Fruit fly (Drosophila melanogaster): Measurements from ENCODE around the gene CG31937.

CG31937 gene

dm6 chr2L:1738054-1738453 is 8.4 kb downstream of the CG31937 start (continued):
- no peak for TF ChIP-seq slp2 (GFP tag; optimal IDR thresholded peaks at IDR 0.05)
- no peak for TF ChIP-seq hbn (GFP tag; IDR thresholded peaks at IDR 0.05; ENCODE audit: partially characterized antibody)
- TF ChIP-seq D (optimal IDR thresholded peaks at IDR 0.05), result no peak
- TF ChIP-seq D (GFP tag; optimal IDR thresholded peaks at IDR 0.05), result peak; percentile 25
- TF ChIP-seq aop (GFP tag; IDR thresholded peaks at IDR 0.05), result no peak
- no peak for TF ChIP-seq CG18476 (GFP tag; optimal IDR thresholded peaks at IDR 0.05)
- TF ChIP-seq CG13894 (tag; optimal IDR thresholded peaks at IDR 0.05), result no peak
- TF ChIP-seq CG10321 (GFP tag; IDR thresholded peaks at IDR 0.05), result no peak
- no peak for TF ChIP-seq ssp (GFP tag; IDR thresholded peaks at IDR 0.05)
- no peak for TF ChIP-seq pnt (GFP tag; optimal IDR thresholded peaks at IDR 0.05)
- no peak for TF ChIP-seq CG4404 (GFP tag; IDR thresholded peaks at IDR 0.05)
- peak; percentile 59 for TF ChIP-seq sd (tag; optimal IDR thresholded peaks at IDR 0.05)
- TF ChIP-seq CG3407 (GFP tag; optimal IDR thresholded peaks at IDR 0.05), result peak; percentile 31
- TF ChIP-seq CG4730 (GFP tag; IDR thresholded peaks at IDR 0.05), result no peak
- no peak for TF ChIP-seq Trl (optimal IDR thresholded peaks at IDR 0.05)
- TF ChIP-seq Trl (GFP tag; optimal IDR thresholded peaks at IDR 0.05), result no peak
- TF ChIP-seq HLH4C (GFP tag; IDR thresholded peaks at IDR 0.05; ENCODE audit: partially characterized antibody), result no peak
- no peak for TF ChIP-seq CG32532 (GFP tag; IDR thresholded peaks at IDR 0.05)
- no peak for TF ChIP-seq yki (optimal IDR thresholded peaks at IDR 0.05)
- TF ChIP-seq tin (GFP tag; optimal IDR thresholded peaks at IDR 0.05), result peak; percentile 20
- TF ChIP-seq sc (optimal IDR thresholded peaks at IDR 0.05), result no peak
- TF ChIP-seq sc (GFP tag; optimal IDR thresholded peaks at IDR 0.05), result peak; percentile 28
- TF ChIP-seq CG11696 (GFP tag; IDR thresholded peaks at IDR 0.05), result no peak
- peak; percentile 7 for TF ChIP-seq CG8944 (GFP tag; optimal IDR thresholded peaks at IDR 0.05)
- no peak for TF ChIP-seq Fer3 (tag; optimal IDR thresholded peaks at IDR 0.05)
- TF ChIP-seq da (GFP tag; optimal IDR thresholded peaks at IDR 0.05), result no peak
- TF ChIP-seq Bdp1 (GFP tag; optimal IDR thresholded peaks at IDR 0.05), result no peak
- TF ChIP-seq Fer2 (tag; optimal IDR thresholded peaks at IDR 0.05), result no peak
- no peak for TF ChIP-seq gro (GFP tag; optimal IDR thresholded peaks at IDR 0.05)
- peak; percentile 7 for TF ChIP-seq dmrt99B (tag; optimal IDR thresholded peaks at IDR 0.05)
- no peak for TF ChIP-seq CG6765 (GFP tag; optimal IDR thresholded peaks at IDR 0.05)
- TF ChIP-seq CG2678 (tag; optimal IDR thresholded peaks at IDR 0.05), result peak; percentile 52
- TF ChIP-seq row (GFP tag; IDR thresholded peaks at IDR 0.05), result peak; percentile 42; the same call in 2 of the 3 replicates
- TF ChIP-seq CG18619 (GFP tag; optimal IDR thresholded peaks at IDR 0.05), result no peak
- TF ChIP-seq CG14441 (GFP tag; IDR thresholded peaks at IDR 0.05), result no peak
- TF ChIP-seq CG18262 (tag; optimal IDR thresholded peaks at IDR 0.05), result peak; percentile 48
- TF ChIP-seq Bteb2 (GFP tag; optimal IDR thresholded peaks at IDR 0.05), result no peak
- TF ChIP-seq TFAM (GFP tag; optimal IDR thresholded peaks at IDR 0.05), result no peak
- peak; percentile 51 for TF ChIP-seq CG14710 (tag; optimal IDR thresholded peaks at IDR 0.05)
- no peak for TF ChIP-seq CG3281 (GFP tag; optimal IDR thresholded peaks at IDR 0.05)
- no peak for TF ChIP-seq ems (GFP tag; optimal IDR thresholded peaks at IDR 0.05)
- no peak for TF ChIP-seq z (GFP tag; IDR thresholded peaks at IDR 0.05)
- TF ChIP-seq CG32772 (GFP tag; IDR thresholded peaks at IDR 0.05), result no peak
- peak; percentile 41 for TF ChIP-seq fd96Cb (tag; optimal IDR thresholded peaks at IDR 0.05)
- TF ChIP-seq CG13624 (GFP tag; optimal IDR thresholded peaks at IDR 0.05), result no peak
- peak; percentile 31 for TF ChIP-seq nmo (GFP tag; optimal IDR thresholded peaks at IDR 0.05)
- TF ChIP-seq HLH54F (GFP tag; optimal IDR thresholded peaks at IDR 0.05), result no peak
- no peak for TF ChIP-seq HmgD (GFP tag; optimal IDR thresholded peaks at IDR 0.05)
- TF ChIP-seq CG7357 (GFP tag; IDR thresholded peaks at IDR 0.05), result no peak
- TF ChIP-seq CG6689 (GFP tag; IDR thresholded peaks at IDR 0.05), result 0 out of 2 replicates have a peak, but pooled peaks have one; percentile 13
- TF ChIP-seq mld (GFP tag; IDR thresholded peaks at IDR 0.05; ENCODE audit: partially characterized antibody), result no peak
- TF ChIP-seq CG1603 (tag; optimal IDR thresholded peaks at IDR 0.05), result peak; percentile 56
- TF ChIP-seq CG7556 (GFP tag; optimal IDR thresholded peaks at IDR 0.05), result no peak

All from whole organism, embryonic.